Fruit fly (Drosophila melanogaster): ENCODE results near the gene bwa.
A peak's percentile ranks its signal among the peaks of the same experiment; 100 is the strongest.

bwa gene

DNA sequence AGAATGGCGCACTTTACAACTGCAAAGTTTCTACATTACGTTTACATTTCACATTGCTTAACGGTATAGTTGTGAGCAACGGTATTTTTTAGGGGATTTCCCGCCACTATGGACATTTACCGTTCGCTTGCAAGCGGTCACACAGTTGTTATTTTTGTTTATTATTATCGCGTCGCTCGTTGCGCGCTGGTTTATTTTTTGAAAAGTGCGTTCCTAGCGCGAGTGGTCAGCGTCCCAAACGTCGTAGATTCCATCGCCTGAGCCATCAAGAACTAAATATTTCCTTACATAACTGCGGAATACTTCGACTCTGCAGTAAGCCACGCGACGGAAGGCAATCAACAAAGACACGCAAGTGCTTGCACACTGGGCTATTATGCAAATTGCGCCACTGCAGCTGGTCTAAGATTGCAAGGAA lies at the start of gene bwa:
Gene bwa (plus strand): TSS at position 159 of the 418 bp plus-strand sequence.
- TF ChIP-seq h (GFP tag; optimal IDR thresholded peaks at IDR 0.05) (peak; percentile 5), rgr (GFP tag; optimal IDR thresholded peaks at IDR 0.05) (peak; percentile 5), Rel (GFP tag; optimal IDR thresholded peaks at IDR 0.05) (no peak), Rel (tag; optimal IDR thresholded peaks at IDR 0.05) (peak; percentile 98), CG9705 (GFP tag; optimal IDR thresholded peaks at IDR 0.05) (no peak)

DNA sequence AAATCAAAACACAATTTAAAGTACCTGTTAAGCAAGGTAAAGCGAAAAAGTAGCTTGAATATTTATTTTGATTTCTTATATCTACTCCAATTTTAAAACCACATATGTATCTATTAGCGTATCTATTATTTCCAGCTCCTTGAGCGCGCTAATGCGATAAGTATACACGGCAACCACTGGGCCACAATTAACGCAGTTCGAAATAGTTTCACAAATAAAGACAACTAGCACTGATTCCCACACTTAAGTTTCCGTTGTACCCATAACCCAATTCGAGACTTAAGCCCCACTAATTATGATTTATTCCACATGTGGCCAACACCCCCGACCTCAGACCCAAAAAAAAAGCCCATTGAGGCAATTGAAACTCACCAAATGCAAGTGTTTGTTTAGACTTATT lies 49.7 kb upstream of the bwa start:
- TF ChIP-seq dmrt93B (GFP tag; optimal IDR thresholded peaks at IDR 0.05) (no peak), sv (GFP tag; optimal IDR thresholded peaks at IDR 0.05) (no peak), HLH106 (tag; optimal IDR thresholded peaks at IDR 0.05) (no peak), h (GFP tag; optimal IDR thresholded peaks at IDR 0.05) (no peak), Hr83 (GFP tag; optimal IDR thresholded peaks at IDR 0.05; ENCODE audit: poor library complexity, severe bottlenecking) (no peak), Rel (GFP tag; optimal IDR thresholded peaks at IDR 0.05) (no peak), Rel (tag; optimal IDR thresholded peaks at IDR 0.05) (no peak), brk (GFP tag; optimal IDR thresholded peaks at IDR 0.05) (no peak), rgr (GFP tag; optimal IDR thresholded peaks at IDR 0.05) (no peak), psq (GFP tag; optimal IDR thresholded peaks at IDR 0.05) (no peak), Vsx2 (GFP tag; optimal IDR thresholded peaks at IDR 0.05; ENCODE audit: partially characterized antibody) (no peak), Myc (optimal IDR thresholded peaks at IDR 0.05) (no peak), foxo (GFP tag; optimal IDR thresholded peaks at IDR 0.05) (no peak), fru (GFP tag; optimal IDR thresholded peaks at IDR 0.05) (no peak), tai (GFP tag; optimal IDR thresholded peaks at IDR 0.05) (no peak), usp (GFP tag; optimal IDR thresholded peaks at IDR 0.05) (no peak)

DNA sequence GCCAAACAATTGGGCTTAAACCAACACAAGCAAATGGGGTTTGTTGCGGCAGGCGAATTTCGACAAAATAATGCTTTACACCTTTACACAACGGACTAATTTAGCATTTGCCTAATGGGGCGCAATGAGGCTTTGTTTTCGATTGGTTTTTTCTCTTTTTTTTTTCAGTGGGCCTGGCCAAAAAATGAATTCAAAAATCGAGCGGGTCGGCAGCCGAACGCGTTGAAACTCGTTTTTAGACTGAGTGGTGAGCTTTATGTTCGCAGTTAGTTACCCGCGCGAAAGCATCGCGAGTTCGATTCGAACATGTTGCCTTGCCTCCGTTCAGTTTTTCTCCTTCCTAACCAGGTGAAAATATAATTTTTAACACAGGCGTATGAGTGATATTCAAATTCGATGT lies 49.1 kb upstream of the bwa start, which contains the start of gene CG43861:
Gene CG43861 (minus strand): TSS at position 228 of the 400 bp plus-strand sequence.
- TF ChIP-seq rgr (GFP tag; optimal IDR thresholded peaks at IDR 0.05) (peak; percentile 19), woc (GFP tag; optimal IDR thresholded peaks at IDR 0.05) (no peak), sv (GFP tag; optimal IDR thresholded peaks at IDR 0.05) (no peak), fru (GFP tag; optimal IDR thresholded peaks at IDR 0.05) (peak; percentile 29), ey (GFP tag; optimal IDR thresholded peaks at IDR 0.05) (peak; percentile 3)

DNA sequence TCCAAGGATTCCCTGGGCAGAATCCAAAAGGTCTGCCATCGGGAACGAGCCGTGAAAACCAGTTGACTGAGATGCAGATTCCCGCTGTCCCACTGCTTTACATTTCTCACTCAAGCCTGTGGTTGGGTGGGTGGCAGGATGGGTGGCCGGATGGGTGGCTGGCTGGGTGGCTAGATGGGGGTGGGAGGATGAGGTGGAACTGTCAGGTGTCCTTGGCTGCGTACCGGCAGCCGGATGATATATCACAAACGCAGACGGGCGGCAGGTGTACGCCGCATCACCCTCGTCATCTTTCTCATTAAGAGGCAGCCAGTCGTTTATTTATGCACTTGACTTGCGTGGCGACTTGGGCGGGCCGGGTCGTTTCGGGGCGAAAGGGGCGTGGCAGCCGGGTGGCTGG lies 46.1 kb upstream of the bwa start:
- TF ChIP-seq Dfd (GFP tag; optimal IDR thresholded peaks at IDR 0.05) (peak; percentile 92), tai (GFP tag; optimal IDR thresholded peaks at IDR 0.05) (no peak)

DNA sequence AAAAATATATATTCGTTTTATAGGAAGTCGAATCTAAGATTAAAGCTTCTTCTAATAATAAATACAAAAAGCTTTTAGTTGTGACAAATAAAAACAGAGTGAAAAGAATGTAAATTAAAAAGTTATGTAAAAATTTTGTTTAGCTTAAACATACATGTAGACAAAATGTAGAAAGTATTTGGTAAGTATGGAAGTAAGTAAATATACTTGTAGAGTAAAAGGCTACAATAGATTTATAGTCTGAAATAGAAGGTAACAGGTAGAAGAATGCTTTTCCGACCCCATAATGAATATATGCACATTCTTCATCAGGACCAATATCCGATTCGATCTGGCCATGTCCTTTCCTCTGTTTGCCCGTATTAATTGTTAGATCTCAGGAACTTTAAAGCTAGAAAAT lies 41.9 kb upstream of the bwa start:
- TF ChIP-seq dsf (GFP tag; optimal IDR thresholded peaks at IDR 0.05; ENCODE audit: borderline replicate concordance), result no peak
- TF ChIP-seq dmrt93B (GFP tag; optimal IDR thresholded peaks at IDR 0.05), result no peak
- TF ChIP-seq h (GFP tag; optimal IDR thresholded peaks at IDR 0.05), result no peak
- no peak for TF ChIP-seq HLH106 (tag; optimal IDR thresholded peaks at IDR 0.05)
- no peak for TF ChIP-seq foxo (GFP tag; optimal IDR thresholded peaks at IDR 0.05)
- TF ChIP-seq Hr83 (GFP tag; optimal IDR thresholded peaks at IDR 0.05; ENCODE audit: poor library complexity, severe bottlenecking), result no peak
- TF ChIP-seq Hr78 (GFP tag; optimal IDR thresholded peaks at IDR 0.05), result no peak
- TF ChIP-seq pan (optimal IDR thresholded peaks at IDR 0.05), result no peak
- no peak for TF ChIP-seq GATAd (GFP tag; optimal IDR thresholded peaks at IDR 0.05)
- no peak for TF ChIP-seq Rel (GFP tag; optimal IDR thresholded peaks at IDR 0.05)
- no peak for TF ChIP-seq Rel (tag; optimal IDR thresholded peaks at IDR 0.05)
- TF ChIP-seq psq (GFP tag; optimal IDR thresholded peaks at IDR 0.05), result no peak
- TF ChIP-seq usp (GFP tag; optimal IDR thresholded peaks at IDR 0.05), result no peak
- no peak for TF ChIP-seq fru (GFP tag; optimal IDR thresholded peaks at IDR 0.05)

DNA sequence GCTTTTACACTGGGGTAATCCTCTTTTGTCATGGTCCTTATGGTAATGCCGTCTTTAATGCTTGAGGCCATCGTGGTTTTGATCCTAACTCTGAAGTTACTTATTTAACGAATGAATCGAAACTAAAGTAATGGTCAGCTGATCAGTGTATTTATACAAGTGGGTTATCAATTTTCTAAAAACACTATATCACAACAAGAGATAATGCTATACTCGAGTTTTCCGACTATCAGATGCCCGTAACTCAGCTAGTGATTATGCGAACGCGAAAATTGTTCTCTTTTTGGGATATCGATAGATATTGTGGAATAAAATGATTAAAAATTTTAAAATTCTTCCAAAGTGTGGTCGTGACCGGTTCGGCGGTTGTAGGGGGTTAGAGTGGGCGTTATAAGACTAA lies 40.5 kb upstream of the bwa start, which contains the start of gene AANATL3:
Gene AANATL3 (minus strand): TSS at position 101 of the 400 bp plus-strand sequence.
- TF ChIP-seq pan (optimal IDR thresholded peaks at IDR 0.05), result no peak
- no peak for TF ChIP-seq Hr83 (GFP tag; optimal IDR thresholded peaks at IDR 0.05; ENCODE audit: poor library complexity, severe bottlenecking)
- TF ChIP-seq jim (GFP tag; optimal IDR thresholded peaks at IDR 0.05), result no peak
- TF ChIP-seq dl (GFP tag; optimal IDR thresholded peaks at IDR 0.05; ENCODE audit: insufficient read depth in 1 of 2, partially characterized antibody in 2 of 2), result no peak
- TF ChIP-seq usp (GFP tag; optimal IDR thresholded peaks at IDR 0.05), result no peak
- no peak for TF ChIP-seq Vsx2 (GFP tag; optimal IDR thresholded peaks at IDR 0.05; ENCODE audit: partially characterized antibody)
- no peak for TF ChIP-seq rgr (GFP tag; optimal IDR thresholded peaks at IDR 0.05)
- no peak for TF ChIP-seq psq (GFP tag; optimal IDR thresholded peaks at IDR 0.05)
- TF ChIP-seq h (GFP tag; optimal IDR thresholded peaks at IDR 0.05), result no peak
- no peak for TF ChIP-seq Sp1 (GFP tag; optimal IDR thresholded peaks at IDR 0.05)
- no peak for TF ChIP-seq CG32264 (GFP tag; optimal IDR thresholded peaks at IDR 0.05)
- no peak for TF ChIP-seq Rel (GFP tag; optimal IDR thresholded peaks at IDR 0.05)
- no peak for TF ChIP-seq Rel (tag; optimal IDR thresholded peaks at IDR 0.05)
- TF ChIP-seq dsf (GFP tag; optimal IDR thresholded peaks at IDR 0.05; ENCODE audit: borderline replicate concordance), result no peak
- TF ChIP-seq dmrt93B (GFP tag; optimal IDR thresholded peaks at IDR 0.05), result no peak
- TF ChIP-seq N (GFP tag; optimal IDR thresholded peaks at IDR 0.05), result no peak
